Fruit fly (Drosophila melanogaster) whole organism, embryonic: ENCODE measurements around the gene Irc.

ENCODE experiments used
- Bgb ChIP-seq: fragments of 200-800 bp; sonication (Bioruptor generic); IDR thresholded peaks from 2 replicates; pipeline ENCODE4 v1.3.6; 2022; ENCODE audit warnings: missing biosample characterization, missing genetic modification characterization; ENCODE audit not compliant: partially characterized antibody
- CG10565 ChIP-seq: fragments of 200-800 bp; sonication (Bioruptor generic); optimal IDR thresholded peaks from 3 replicates; lab custom pipeline; 2016; ENCODE audit warnings: missing biosample characterization, mild to moderate bottlenecking, missing genetic modification characterization
- CG11696 ChIP-seq: fragments of 200-800 bp; sonication (Bioruptor generic); IDR thresholded peaks from 2 replicates; pipeline ENCODE4 v1.3.6; 2022; ENCODE audit warnings: missing biosample characterization, missing genetic modification characterization
- CG12659 ChIP-seq: fragments of 200-800 bp; sonication (Bioruptor generic); optimal IDR thresholded peaks from 3 replicates; lab custom pipeline; 2017; ENCODE audit warnings: mild to moderate bottlenecking, missing biosample characterization, missing genetic modification reagents, missing genetic modification characterization
- CG12744 ChIP-seq: fragments of 200-800 bp; sonication (Bioruptor generic); optimal IDR thresholded peaks from 2 replicates; lab custom pipeline; 2016; ENCODE audit warnings: missing biosample characterization, missing genetic modification characterization
- CG13624 ChIP-seq: fragments of 200-800 bp; sonication (Bioruptor generic); optimal IDR thresholded peaks from 2 replicates; lab custom pipeline; 2016; ENCODE audit warnings: missing biosample characterization, missing genetic modification characterization
- CG15073 ChIP-seq: fragments of 200-800 bp; sonication (Bioruptor generic); optimal IDR thresholded peaks from 2 replicates; lab custom pipeline; 2016; ENCODE audit warnings: missing biosample characterization, missing genetic modification characterization
- CG15514 ChIP-seq: fragments of 200-800 bp; sonication (Bioruptor generic); optimal IDR thresholded peaks from 3 replicates; lab custom pipeline; 2017; ENCODE audit warnings: missing biosample characterization, missing genetic modification characterization, mild to moderate bottlenecking, moderate library complexity, missing genetic modification reagents
- CG15601 ChIP-seq: fragments of 200-800 bp; sonication (Bioruptor generic); optimal IDR thresholded peaks from 3 replicates; lab custom pipeline; 2019; ENCODE audit warnings: missing biosample characterization, mild to moderate bottlenecking, missing genetic modification characterization, moderate library complexity
- CG16779 ChIP-seq: fragments of 200-800 bp; sonication (Bioruptor generic); IDR thresholded peaks from 2 replicates; pipeline ENCODE4 v1.3.6; 2022; ENCODE audit warnings: missing biosample characterization, missing genetic modification characterization
- CG17912 ChIP-seq: fragments of 200-800 bp; sonication (Bioruptor generic); optimal IDR thresholded peaks from 2 replicates; lab custom pipeline; 2018; ENCODE audit warnings: missing biosample characterization, mild to moderate bottlenecking, missing genetic modification characterization
- CG18764 ChIP-seq: fragments of 200-800 bp; sonication (Bioruptor generic); optimal IDR thresholded peaks from 3 replicates; lab custom pipeline; 2016; ENCODE audit warnings: missing biosample characterization, missing genetic modification characterization
- CG30431 ChIP-seq: fragments of 200-800 bp; sonication (Bioruptor generic); optimal IDR thresholded peaks from 2 replicates; lab custom pipeline; 2017; ENCODE audit warnings: missing biosample characterization, missing genetic modification characterization
- CG3995 ChIP-seq: fragments of 200-800 bp; sonication (Bioruptor generic); optimal IDR thresholded peaks from 3 replicates; lab custom pipeline; 2016; ENCODE audit warnings: missing biosample characterization, missing genetic modification characterization
- CG42726 ChIP-seq: fragments of 200-800 bp; sonication (Bioruptor generic); IDR thresholded peaks from 2 replicates; pipeline ENCODE4 v1.3.6; 2022; ENCODE audit warnings: missing biosample characterization, missing genetic modification characterization; ENCODE audit not compliant: partially characterized antibody
- CG43689 ChIP-seq: fragments of 200-800 bp; sonication (Bioruptor generic); IDR thresholded peaks from 2 replicates; pipeline ENCODE4 v1.3.6; 2022; ENCODE audit warnings: missing biosample characterization, missing genetic modification characterization
- CG5953 ChIP-seq: fragments of 200-800 bp; sonication (Bioruptor generic); IDR thresholded peaks from 2 replicates; pipeline ENCODE4 v1.3.6; 2022; ENCODE audit warnings: missing biosample characterization, missing genetic modification characterization
- CG7963 ChIP-seq: fragments of 200-800 bp; sonication (Bioruptor generic); IDR thresholded peaks from 3 replicates; pipeline ENCODE4 v1.3.6; 2022; ENCODE audit warnings: missing biosample characterization, missing genetic modification characterization; ENCODE audit not compliant: partially characterized antibody
- CG8944 ChIP-seq: fragments of 200-800 bp; sonication (Bioruptor generic); optimal IDR thresholded peaks from 3 replicates; lab custom pipeline; 2016; ENCODE audit warnings: missing biosample characterization, missing genetic modification characterization
- CG9727 ChIP-seq: fragments of 200-800 bp; sonication (Bioruptor generic); optimal IDR thresholded peaks from 3 replicates; lab custom pipeline; 2017; ENCODE audit warnings: missing biosample characterization, mild to moderate bottlenecking, missing genetic modification characterization
- CHES-1-like ChIP-seq: fragments of 200-800 bp; sonication (Bioruptor generic); optimal IDR thresholded peaks from 2 replicates; lab custom pipeline; 2016; ENCODE audit warnings: missing biosample characterization, missing genetic modification characterization
- D19B ChIP-seq: fragments of 200-800 bp; sonication (Bioruptor generic); optimal IDR thresholded peaks from 2 replicates; lab custom pipeline; 2017; ENCODE audit warnings: missing biosample characterization, mild to moderate bottlenecking, missing genetic modification characterization
- Deaf1 ChIP-seq: fragments of 200-800 bp; optimal IDR thresholded peaks from 3 replicates; lab custom pipeline; 2019; ENCODE audit warnings: missing biosample characterization, mild to moderate bottlenecking, missing genetic modification characterization, moderate library complexity
- Fer1 ChIP-seq: fragments of 200-800 bp; sonication (Bioruptor generic); optimal IDR thresholded peaks from 2 replicates; lab custom pipeline; 2017; ENCODE audit warnings: missing biosample characterization, mild to moderate bottlenecking, missing genetic modification characterization
- Lim3 ChIP-seq: fragments of 200-800 bp; sonication (Bioruptor generic); IDR thresholded peaks from 2 replicates; pipeline ENCODE4 v1.3.6; 2022; ENCODE audit warnings: missing biosample characterization, missing genetic modification characterization
- Mes4 ChIP-seq: fragments of 200-800 bp; sonication (Bioruptor generic); optimal IDR thresholded peaks from 2 replicates; lab custom pipeline; 2016; ENCODE audit warnings: missing biosample characterization, missing genetic modification characterization
- NC2α ChIP-seq: fragments of 200-800 bp; sonication (Bioruptor generic); optimal IDR thresholded peaks from 2 replicates; lab custom pipeline; 2016; ENCODE audit warnings: missing biosample characterization, missing genetic modification characterization
- NK7.1 ChIP-seq: fragments of 200-800 bp; sonication (Bioruptor generic); optimal IDR thresholded peaks from 3 replicates; lab custom pipeline; 2016; ENCODE audit warnings: missing biosample characterization, missing genetic modification characterization
- Optix ChIP-seq: fragments of 200-800 bp; sonication (Bioruptor generic); IDR thresholded peaks from 3 replicates; pipeline ENCODE4 v1.3.6; 2022; ENCODE audit warnings: missing biosample characterization, missing genetic modification characterization
- Sry-δ ChIP-seq: fragments of 200-800 bp; sonication (Bioruptor generic); optimal IDR thresholded peaks from 2 replicates; lab custom pipeline; 2016; ENCODE audit warnings: missing biosample characterization, missing genetic modification characterization
- Tbp ChIP-seq: fragments of >200 bp; optimal IDR thresholded peaks from 2 replicates; lab custom pipeline; 2018; ENCODE audit warnings: missing biosample characterization, missing genetic modification characterization
- Usf ChIP-seq: fragments of 200-800 bp; sonication (Bioruptor generic); optimal IDR thresholded peaks from 2 replicates; lab custom pipeline; 2017; ENCODE audit warnings: missing genotype, missing biosample characterization, missing genetic modification characterization
- abd-A ChIP-seq: fragments of 200-800 bp; sonication (Bioruptor generic); optimal IDR thresholded peaks from 3 replicates; lab custom pipeline; 2019; ENCODE audit warnings: missing biosample characterization, mild to moderate bottlenecking, missing genetic modification characterization, moderate library complexity
- al ChIP-seq: fragments of 200-800 bp; sonication (Bioruptor generic); IDR thresholded peaks from 2 replicates; pipeline ENCODE4 v1.3.6; 2022; ENCODE audit warnings: missing biosample characterization, missing genetic modification characterization
- cas ChIP-seq: fragments of 200-800 bp; sonication (Bioruptor generic); IDR thresholded peaks from 2 replicates; pipeline ENCODE4 v1.3.6; 2022; ENCODE audit warnings: missing biosample characterization, missing genetic modification characterization
- chinmo ChIP-seq: fragments of 200-800 bp; sonication (Bioruptor generic); IDR thresholded peaks from 4 replicates; pipeline ENCODE4 v1.3.6; 2022; ENCODE audit warnings: missing biosample characterization, missing genetic modification characterization; ENCODE audit not compliant: partially characterized antibody
- crc ChIP-seq: fragments of 200-800 bp; sonication (Bioruptor generic); optimal IDR thresholded peaks from 2 replicates; lab custom pipeline; 2016; ENCODE audit warnings: missing biosample characterization, missing genetic modification characterization
- dpn ChIP-seq, 2 experiments: fragments of 200-800 bp; sonication (Bioruptor generic); optimal IDR thresholded peaks; 3 replicates each; lab custom pipeline; 2016; ENCODE audit warnings: missing biosample characterization in 2 of 2, missing genetic modification characterization in 2 of 2
- fd102C ChIP-seq: fragments of 200-800 bp; sonication (Bioruptor generic); optimal IDR thresholded peaks from 2 replicates; lab custom pipeline; 2018; ENCODE audit warnings: missing biosample characterization, mild to moderate bottlenecking, missing genetic modification characterization, moderate library complexity
- hbn ChIP-seq: fragments of 200-800 bp; sonication (Bioruptor generic); IDR thresholded peaks from 2 replicates; pipeline ENCODE4 v1.3.6; 2022; ENCODE audit warnings: missing biosample characterization, missing genetic modification characterization; ENCODE audit not compliant: partially characterized antibody
- kay ChIP-seq: fragments of 200-800 bp; sonication (Bioruptor generic); optimal IDR thresholded peaks from 2 replicates; lab custom pipeline; 2016; ENCODE audit warnings: missing biosample characterization, missing genetic modification characterization
- lilli ChIP-seq: fragments of 200-800 bp; sonication (Bioruptor generic); optimal IDR thresholded peaks from 3 replicates; lab custom pipeline; 2016; ENCODE audit warnings: missing biosample characterization, missing genetic modification characterization
- mam ChIP-seq: fragments of 200-800 bp; sonication (Bioruptor generic); optimal IDR thresholded peaks from 3 replicates; lab custom pipeline; 2016; ENCODE audit warnings: missing biosample characterization, missing genetic modification characterization
- pita ChIP-seq: fragments of 200-800 bp; sonication (Bioruptor generic); optimal IDR thresholded peaks from 2 replicates; lab custom pipeline; 2017; ENCODE audit warnings: missing biosample characterization, mild to moderate bottlenecking, missing genetic modification characterization
- salm ChIP-seq: fragments of 200-800 bp; sonication (Bioruptor generic); optimal IDR thresholded peaks from 2 replicates; lab custom pipeline; 2018; ENCODE audit warnings: missing biosample characterization, mild to moderate bottlenecking, missing genetic modification characterization
- sim ChIP-seq: fragments of 200-800 bp; sonication (Bioruptor generic); IDR thresholded peaks from 2 replicates; pipeline ENCODE4 v1.3.6; 2022; ENCODE audit warnings: missing biosample characterization, missing genetic modification characterization
- so ChIP-seq: fragments of 200-800 bp; sonication (Bioruptor generic); IDR thresholded peaks from 3 replicates; pipeline ENCODE4 v1.3.6; 2022; ENCODE audit warnings: missing biosample characterization, missing genetic modification characterization
- sug ChIP-seq: fragments of 200-800 bp; optimal IDR thresholded peaks from 2 replicates; lab custom pipeline; 2019; ENCODE audit warnings: missing biosample characterization, mild to moderate bottlenecking, missing genetic modification characterization, moderate library complexity
- twi ChIP-seq: fragments of 200-800 bp; optimal IDR thresholded peaks from 2 replicates; lab custom pipeline; 2019; ENCODE audit warnings: missing biosample characterization, mild to moderate bottlenecking, missing genetic modification characterization, moderate library complexity
- z ChIP-seq: fragments of 200-800 bp; sonication (Bioruptor generic); IDR thresholded peaks from 3 replicates; pipeline ENCODE4 v1.3.6; 2022; ENCODE audit warnings: missing biosample characterization, missing genetic modification characterization
- zf30C ChIP-seq: fragments of 200-800 bp; sonication (Bioruptor generic); optimal IDR thresholded peaks from 3 replicates; lab custom pipeline; 2018; ENCODE audit warnings: missing biosample characterization, mild to moderate bottlenecking, missing genetic modification characterization

Gene Irc

DNA sequence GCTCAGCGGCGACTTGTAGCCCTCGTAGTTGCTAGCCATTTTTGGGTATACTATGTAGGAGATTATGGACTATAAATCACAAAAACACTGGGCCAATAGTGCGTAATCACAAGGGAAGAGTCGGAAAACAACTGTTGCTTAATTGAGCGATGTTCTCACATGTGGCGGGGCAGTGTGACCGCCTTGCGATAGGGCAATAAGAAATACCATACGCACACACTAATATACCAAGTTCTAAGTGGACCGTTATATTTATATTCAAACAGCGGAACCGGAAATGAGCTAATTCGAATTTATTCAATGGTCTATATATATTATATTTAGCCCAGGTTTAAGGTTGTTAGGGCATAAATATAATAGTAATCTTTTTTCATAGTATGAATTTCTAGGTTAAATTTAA is 18.3 kb downstream of the Irc start, which contains the start of gene Adsl (continued):
- TF ChIP-seq Bgb (GFP tag; lab: Robert Waterston, UW) (peak; percentile 49; the same call in 1 of the 2 replicates), abd-A (tag; lab: Kevin White, UChicago) (no peak), hbn (GFP tag; lab: Robert Waterston, UW) (0 out of 2 replicates have a peak, but pooled peaks have one; percentile 14), CG3995 (GFP tag; lab: Kevin White, UChicago) (peak; percentile 40), Deaf1 (tag; lab: Kevin White, UChicago) (no peak), chinmo (GFP tag; lab: Robert Waterston, UW) (0 out of 4 replicates have a peak, but pooled peaks have one; percentile 38), CG17912 (GFP tag; lab: Kevin White, UChicago) (peak; percentile 50), CG15514 (peak; percentile 96), CG8944 (GFP tag; lab: Kevin White, UChicago) (no peak), Fer1 (no peak), CG12659 (peak; percentile 72), CG13624 (GFP tag; lab: Kevin White, UChicago) (peak; percentile 19), Sry-δ (GFP tag; lab: Kevin White, UChicago) (no peak), CG5953 (0 out of 2 replicates have a peak, but pooled peaks have one; percentile 36), mam (GFP tag; lab: Kevin White, UChicago) (no peak), pita (GFP tag; lab: Kevin White, UChicago) (no peak), CHES-1-like (GFP tag; lab: Kevin White, UChicago) (no peak), CG12744 (GFP tag; lab: Kevin White, UChicago) (no peak), NK7.1 (GFP tag; lab: Kevin White, UChicago) (no peak), CG43689 (GFP tag; lab: Robert Waterston, UW) (no peak), NC2α (GFP tag; lab: Kevin White, UChicago) (no peak), cas (no peak), dpn (GFP tag; optimal IDR thresholded peaks at IDR 0.05; lab: Kevin White, UChicago) (peak; percentile 2 to 9), Usf (GFP tag; lab: Kevin White, UChicago) (no peak), crc (GFP tag; lab: Kevin White, UChicago) (no peak), D19B (GFP tag; lab: Kevin White, UChicago) (peak; percentile 21), CG10565 (GFP tag; lab: Kevin White, UChicago) (no peak), salm (tag; lab: Kevin White, UChicago) (peak; percentile 55), lilli (GFP tag; lab: Kevin White, UChicago) (no peak), CG18764 (GFP tag; lab: Kevin White, UChicago) (peak; percentile 32), CG30431 (GFP tag; lab: Kevin White, UChicago) (no peak), CG7963 (GFP tag; lab: Robert Waterston, UW) (no peak), sug (no peak), Optix (no peak), CG15073 (GFP tag; lab: Kevin White, UChicago) (no peak), CG42726 (GFP tag; lab: Robert Waterston, UW) (no peak), Mes4 (peak; percentile 45), al (no peak), so (GFP tag; lab: Robert Waterston, UW) (0 out of 3 replicates have a peak, but pooled peaks have one; percentile 32), twi (tag; lab: Kevin White, UChicago) (no peak), sim (GFP tag; lab: Robert Waterston, UW) (peak; percentile 69), z (GFP tag; lab: Robert Waterston, UW) (0 out of 3 replicates have a peak, but pooled peaks have one; percentile 9), CG11696 (GFP tag; lab: Robert Waterston, UW) (no peak), CG16779 (GFP tag; lab: Robert Waterston, UW) (no peak), kay (GFP tag; lab: Kevin White, UChicago) (no peak), zf30C (GFP tag; lab: Kevin White, UChicago) (no peak), CG9727 (GFP tag; lab: Kevin White, UChicago) (peak; percentile 82), fd102C (GFP tag; lab: Kevin White, UChicago) (peak; percentile 60), Lim3 (GFP tag; lab: Robert Waterston, UW) (no peak), Tbp (GFP tag; lab: Kevin White, UChicago) (no peak), CG15601 (tag; lab: Kevin White, UChicago) (no peak)
